Fruit fly (Drosophila melanogaster) whole organism, larva: Measurements from ENCODE around the gene Pvf2.

ENCODE experiments used
- noc ChIP-seq: fragments of 200-800 bp; sonication (Bioruptor generic); optimal IDR thresholded peaks from 3 replicates; lab custom pipeline; 2019; ENCODE audit warnings: missing biosample characterization, mild to moderate bottlenecking, missing genetic modification characterization, moderate library complexity

Gene Pvf2

dm6 chr2L:7050492-7051182 lies 33.8 kb downstream of the Pvf2 start:
- no peak for TF ChIP-seq noc

- no peak for TF ChIP-seq noc
These were observed 34.6 kb downstream of the Pvf2 start for dm6 chr2L:7049680-7050289.

dm6 chr2L:7049009-7049647 lies 35.3 kb downstream of the Pvf2 start:
- TF ChIP-seq noc = peak; percentile 60

dm6 chr2L:7047703-7048102 lies 36.7 kb downstream of the Pvf2 start:
- peak; percentile 67 for TF ChIP-seq noc

- peak; percentile 46 for TF ChIP-seq noc
These were observed 41.2 kb downstream of the Pvf2 start for dm6 chr2L:7043039-7043905.

- peak; percentile 64 for TF ChIP-seq noc
These were observed 42.2 kb downstream of the Pvf2 start for dm6 chr2L:7042150-7042811.

dm6 chr2L:7039342-7039684 lies 45.1 kb downstream of the Pvf2 start:
- TF ChIP-seq noc = peak; percentile 72

- no peak for TF ChIP-seq noc
These were observed 45.8 kb downstream of the Pvf2 start for dm6 chr2L:7038404-7039341.

dm6 chr2L:7037773-7038327 lies 46.6 kb downstream of the Pvf2 start, which contains the start of gene milt:
Gene milt (plus strand): TSS chr2L:7037823.
- TF ChIP-seq noc = no peak

dm6 chr2L:7033100-7033675 lies 51.2 kb downstream of the Pvf2 start:
- no peak for TF ChIP-seq noc

- peak; percentile 16 for TF ChIP-seq noc
These were observed 51.9 kb downstream of the Pvf2 start, which contains the start of the genes Rab30 and Caper for dm6 chr2L:7032517-7032951. Gene Rab30 (minus strand): TSS chr2L:7032606. Gene Caper (plus strand): TSS chr2L:7032721.

- TF ChIP-seq noc = no peak
These were observed 55.4 kb downstream of the Pvf2 start for dm6 chr2L:7028990-7029389.

dm6 chr2L:7028440-7028839 lies 56.0 kb downstream of the Pvf2 start:
- no peak for TF ChIP-seq noc
